Worm (Caenorhabditis elegans) whole organism, midembryonic: ENCODE data around the gene ccep-97.

Source experiments
- T22C8.4 ChIP-seq: fragments of 200-800 bp; sonication (Bioruptor generic); IDR thresholded peaks from 2 replicates; pipeline ENCODE4 v1.3.6; 2022; ENCODE audit warnings: missing genetic modification characterization, missing compliant biosample characterization
- cog-1 ChIP-seq: sonication (generic microtip); optimal IDR thresholded peaks from 2 replicates; lab custom pipeline; 2016; ENCODE audit warnings: missing genetic modification characterization, missing compliant biosample characterization
- flt-1 ChIP-seq: fragments of 200-800 bp; sonication (Bioruptor generic); IDR thresholded peaks from 2 replicates; pipeline ENCODE4 v1.3.6; 2022; ENCODE audit warnings: missing genetic modification characterization, missing compliant biosample characterization
- klf-2 ChIP-seq: fragments of 200-800 bp; sonication (Bioruptor generic); conservative IDR thresholded peaks from 2 replicates; pipeline ENCODE4 v1.3.6; 2022; ENCODE audit warnings: missing genetic modification reagents, missing genetic modification characterization, missing compliant biosample characterization
- med-1 ChIP-seq: sonication (generic microtip); optimal IDR thresholded peaks from 2 replicates; lab custom pipeline; 2017; ENCODE audit warnings: missing genetic modification characterization, mild to moderate bottlenecking, missing compliant biosample characterization, antibody characterized with exemption, missing genetic modification reagents; ENCODE audit not compliant: insufficient read depth
- ref-1 ChIP-seq: fragments of 200-800 bp; sonication (Bioruptor generic); conservative IDR thresholded peaks from 2 replicates; pipeline ENCODE4 v1.3.6; 2022; ENCODE audit warnings: missing genetic modification reagents, missing genetic modification characterization, missing compliant biosample characterization
- tab-1 ChIP-seq: fragments of 200-800 bp; sonication (Bioruptor generic); IDR thresholded peaks from 2 replicates; pipeline ENCODE4 v1.3.6; 2022; ENCODE audit warnings: missing genetic modification characterization, missing compliant biosample characterization
- ztf-23 ChIP-seq: fragments of 200-800 bp; sonication (Bioruptor generic); IDR thresholded peaks from 2 replicates; pipeline ENCODE4 v1.3.6; 2022; ENCODE audit warnings: missing genetic modification reagents, missing genetic modification characterization, missing compliant biosample characterization
- ztf-29 ChIP-seq: fragments of 200-800 bp; sonication (Bioruptor generic); IDR thresholded peaks from 2 replicates; pipeline ENCODE4 v1.3.6; 2022; ENCODE audit warnings: missing genetic modification reagents, missing genetic modification characterization, missing compliant biosample characterization

Gene ccep-97

ce11 chrV:4766501-4766900, 52.0 kb downstream of the ccep-97 start, which contains the start of gene C18G1.8:
Gene C18G1.8, minus strand, starts transcription at chrV:4766601.
- TF ChIP-seq T22C8.4, result no peak
- TF ChIP-seq ztf-23 (GFP tag; lab: Robert Waterston, UW), result no peak
- no peak for TF ChIP-seq ref-1
- no peak for TF ChIP-seq med-1 (GFP tag; lab: Kevin White, UChicago)
- TF ChIP-seq ztf-29 (GFP tag; lab: Robert Waterston, UW), result no peak
- TF ChIP-seq cog-1, result no peak
- TF ChIP-seq tab-1 (GFP tag; lab: Robert Waterston, UW), result no peak
- no peak for TF ChIP-seq klf-2 (GFP tag; lab: Robert Waterston, UW)
- no peak for TF ChIP-seq flt-1 (GFP tag; lab: Robert Waterston, UW)
